Worm (Caenorhabditis elegans): ENCODE measurements around the gene M163.10.

Gene M163.10

DNA sequence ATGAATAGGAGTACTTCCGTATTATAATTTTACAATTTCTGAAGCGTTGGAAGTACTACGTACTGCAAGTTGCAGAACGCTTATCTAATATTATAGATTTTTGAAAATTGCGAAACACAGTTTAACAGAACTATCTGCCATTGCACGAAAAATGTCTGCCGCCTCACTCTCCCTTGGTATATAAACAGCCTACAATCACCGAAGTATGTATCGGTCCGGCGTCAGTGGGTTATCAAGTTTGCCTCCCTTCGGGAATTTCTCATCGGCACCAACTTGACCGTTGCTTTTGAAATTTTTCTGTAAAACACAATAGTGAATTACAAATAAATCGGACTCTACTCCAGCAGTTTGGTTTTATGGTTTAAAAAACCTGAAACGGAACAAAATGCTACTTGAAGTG, 6.6 kb downstream of the M163.10 start:
- no peak for TF ChIP-seq attf-5 (GFP tag; optimal IDR thresholded peaks at IDR 0.05)
- TF ChIP-seq attf-6 (GFP tag; IDR thresholded peaks at IDR 0.05), result no peak
- no peak for TF ChIP-seq ceh-79 (tag; optimal IDR thresholded peaks at IDR 0.05)
- TF ChIP-seq ceh-91 (GFP tag; IDR thresholded peaks at IDR 0.05), result no peak
- TF ChIP-seq F22D6.2 (tag; optimal IDR thresholded peaks at IDR 0.05), result no peak
- TF ChIP-seq Y53F4B.3 (GFP tag; IDR thresholded peaks at IDR 0.05), result no peak
- no peak for TF ChIP-seq lsl-1 (GFP tag; optimal IDR thresholded peaks at IDR 0.05)
- 0 out of 2 replicates have a peak, but pooled peaks have one; percentile 64 for TF ChIP-seq madf-3 (GFP tag; IDR thresholded peaks at IDR 0.05)
- TF ChIP-seq nhr-120 (GFP tag; IDR thresholded peaks at IDR 0.05), result no peak
- peak; percentile 22; the same call in 1 of the 2 replicates for TF ChIP-seq hmg-1.2 (GFP tag; IDR thresholded peaks at IDR 0.05)
- TF ChIP-seq ztf-28 (GFP tag; IDR thresholded peaks at IDR 0.05), result no peak
- TF ChIP-seq mes-4 (tag; optimal IDR thresholded peaks at IDR 0.05), result no peak
- TF ChIP-seq egl-18 (GFP tag; IDR thresholded peaks at IDR 0.05), result no peak
- TF ChIP-seq Y56A3A.18 (GFP tag; IDR thresholded peaks at IDR 0.05), result peak; percentile 56; the same call in 1 of the 2 replicates
- no peak for TF ChIP-seq zim-3 (tag; optimal IDR thresholded peaks at IDR 0.05)
- no peak for TF ChIP-seq B0336.3 (GFP tag; IDR thresholded peaks at IDR 0.05)
- TF ChIP-seq hsf-1 (GFP tag; IDR thresholded peaks at IDR 0.05), result no peak
- TF ChIP-seq rpc-1 (optimal IDR thresholded peaks at IDR 0.05), result peak; percentile 49
- TF ChIP-seq rpc-1 (tag; optimal IDR thresholded peaks at IDR 0.05), result peak; percentile 33
- no peak for TF ChIP-seq dpff-1 (tag; optimal IDR thresholded peaks at IDR 0.05)
- no peak for TF ChIP-seq lin-35 (GFP tag; optimal IDR thresholded peaks at IDR 0.05)
- TF ChIP-seq gei-17 (GFP tag; optimal IDR thresholded peaks at IDR 0.05), result no peak
- TF ChIP-seq ceh-40 (GFP tag; IDR thresholded peaks at IDR 0.05), result no peak
- TF ChIP-seq cebp-2 (GFP tag; IDR thresholded peaks at IDR 0.05), result no peak
- TF ChIP-seq chd-7 (tag; optimal IDR thresholded peaks at IDR 0.05), result no peak
- TF ChIP-seq tbp1 (GFP tag; optimal IDR thresholded peaks at IDR 0.05), result peak; percentile 53
- TF ChIP-seq B0261.1 (tag; optimal IDR thresholded peaks at IDR 0.05), result peak; percentile 51
- 0 out of 2 replicates have a peak, but pooled peaks have one; percentile 17 for TF ChIP-seq pbrm-1 (GFP tag; IDR thresholded peaks at IDR 0.05)
- TF ChIP-seq F57C9.4 (tag; optimal IDR thresholded peaks at IDR 0.05), result no peak
- peak; percentile 71; the same call in 1 of the 2 replicates for TF ChIP-seq cebp-1 (GFP tag; IDR thresholded peaks at IDR 0.05)
- peak; percentile 83 for TF ChIP-seq cebp-1 (tag; optimal IDR thresholded peaks at IDR 0.05)
- no peak for TF ChIP-seq nhr-80 (tag; optimal IDR thresholded peaks at IDR 0.05)
- TF ChIP-seq ztf-22 (GFP tag; optimal IDR thresholded peaks at IDR 0.05), result no peak
- TF ChIP-seq hlh-12 (tag; optimal IDR thresholded peaks at IDR 0.05), result no peak
- no peak for TF ChIP-seq efl-1 (GFP tag; optimal IDR thresholded peaks at IDR 0.05)
- no peak for TF ChIP-seq Y95B8A.8 (GFP tag; IDR thresholded peaks at IDR 0.05)
- TF ChIP-seq sptf-2 (GFP tag; optimal IDR thresholded peaks at IDR 0.05), result no peak
- TF ChIP-seq tlf-1 (GFP tag; optimal IDR thresholded peaks at IDR 0.05), result no peak
- TF ChIP-seq ceh-100 (GFP tag; IDR thresholded peaks at IDR 0.05), result no peak
- TF ChIP-seq ztf-25 (GFP tag; IDR thresholded peaks at IDR 0.05), result no peak
- TF ChIP-seq Y53G8AR.9 (GFP tag; conservative IDR thresholded peaks at IDR 0.05), result no peak; the same call in 1 of the 2 replicates
- no peak for TF ChIP-seq aptf-2 (GFP tag; conservative IDR thresholded peaks at IDR 0.05)
- TF ChIP-seq let-526 (GFP tag; IDR thresholded peaks at IDR 0.05), result no peak
- peak; percentile 61; the same call in 1 of the 2 replicates for TF ChIP-seq nfyb-1 (GFP tag; IDR thresholded peaks at IDR 0.05)
- TF ChIP-seq mel-28 (tag; optimal IDR thresholded peaks at IDR 0.05; ENCODE audit: borderline replicate concordance), result no peak
- no peak for TF ChIP-seq snpc-1.1 (tag; optimal IDR thresholded peaks at IDR 0.05; ENCODE audit: insufficient read depth)
- peak; percentile 45; the same call in 1 of the 2 replicates for TF ChIP-seq lin-26 (GFP tag; IDR thresholded peaks at IDR 0.05)
- no peak for TF ChIP-seq bed-2 (GFP tag; IDR thresholded peaks at IDR 0.05)
- TF ChIP-seq xnd-1 (tag; optimal IDR thresholded peaks at IDR 0.05), result no peak
- no peak for TF ChIP-seq snpc-1.3 (tag; optimal IDR thresholded peaks at IDR 0.05; ENCODE audit: insufficient read depth)

Measured in whole organism, young adult.